Fruit fly (Drosophila melanogaster) whole organism, wandering third instar larva: ENCODE results near the gene Trs33.

ENCODE experiments used
- CrebA ChIP-seq: fragments of 200-800 bp; sonication (Bioruptor generic); optimal IDR thresholded peaks from 2 replicates; lab custom pipeline; 2016; ENCODE audit warnings: missing biosample characterization, mild to moderate bottlenecking, missing genetic modification characterization, borderline replicate concordance
- Dfd ChIP-seq: fragments of >200 bp; optimal IDR thresholded peaks from 2 replicates; lab custom pipeline; 2017; ENCODE audit warnings: missing biosample characterization, missing genetic modification characterization
- GATAd ChIP-seq: sonication (Bioruptor generic); optimal IDR thresholded peaks from 2 replicates; lab custom pipeline; 2016; ENCODE audit warnings: missing biosample characterization, missing genetic modification characterization
- Mio ChIP-seq: sonication (Bioruptor generic); optimal IDR thresholded peaks from 2 replicates; lab custom pipeline; 2016; ENCODE audit warnings: missing biosample characterization, missing genetic modification characterization
- OdsH ChIP-seq: fragments of 200-800 bp; sonication (Bioruptor generic); optimal IDR thresholded peaks from 2 replicates; lab custom pipeline; 2016; ENCODE audit warnings: missing biosample characterization, mild to moderate bottlenecking, missing genetic modification characterization
- Sp1 ChIP-seq: fragments of 200-800 bp; sonication (Bioruptor generic); optimal IDR thresholded peaks from 3 replicates; lab custom pipeline; 2019; ENCODE audit warnings: missing biosample characterization, mild to moderate bottlenecking, missing genetic modification characterization, moderate library complexity
- dmrt93B ChIP-seq: fragments of 200-800 bp; sonication (Bioruptor generic); optimal IDR thresholded peaks from 2 replicates; lab custom pipeline; 2018; ENCODE audit warnings: missing biosample characterization, mild to moderate bottlenecking, missing genetic modification characterization
- ey ChIP-seq: fragments of 200-800 bp; sonication (Bioruptor generic); optimal IDR thresholded peaks from 2 replicates; lab custom pipeline; 2016; ENCODE audit warnings: missing biosample characterization, missing genetic modification characterization
- foxo ChIP-seq, 2 experiments: fragments of 200-800 bp; sonication (Bioruptor generic); optimal IDR thresholded peaks; 2 replicates in 1 of 2; 3 replicates in 1 of 2; lab custom pipeline; 2016 to 2017; ENCODE audit warnings: missing biosample characterization in 2 of 2, missing genetic modification characterization in 2 of 2
- fru ChIP-seq: fragments of 200-800 bp; sonication (Bioruptor generic); optimal IDR thresholded peaks from 3 replicates; lab custom pipeline; 2016; ENCODE audit warnings: missing biosample characterization, mild to moderate bottlenecking, missing genetic modification characterization
- h ChIP-seq: fragments of 200-800 bp; sonication (Bioruptor generic); optimal IDR thresholded peaks from 3 replicates; lab custom pipeline; 2016; ENCODE audit warnings: missing biosample characterization, mild to moderate bottlenecking, missing genetic modification characterization
- psq ChIP-seq: fragments of 200-800 bp; sonication (Bioruptor generic); optimal IDR thresholded peaks from 3 replicates; lab custom pipeline; 2017; ENCODE audit warnings: missing biosample characterization, mild to moderate bottlenecking, missing genetic modification characterization, moderate library complexity
- sage ChIP-seq: fragments of 200-800 bp; sonication (Bioruptor generic); optimal IDR thresholded peaks from 2 replicates; lab custom pipeline; 2016; ENCODE audit warnings: missing biosample characterization, mild to moderate bottlenecking, missing genetic modification characterization
- usp ChIP-seq: fragments of >200 bp; optimal IDR thresholded peaks from 2 replicates; lab custom pipeline; 2017; ENCODE audit warnings: missing biosample characterization, missing genetic modification characterization

- no peak for TF ChIP-seq CrebA (GFP tag; lab: Kevin White, UChicago)
- no peak for TF ChIP-seq dmrt93B
- no peak for TF ChIP-seq Sp1 (GFP tag; lab: Kevin White, UChicago)
- TF ChIP-seq fru (GFP tag; lab: Kevin White, UChicago) = no peak
- TF ChIP-seq OdsH (GFP tag; lab: Kevin White, UChicago) = no peak
- TF ChIP-seq Mio = no peak
- no peak for TF ChIP-seq Dfd
- TF ChIP-seq psq (GFP tag; lab: Kevin White, UChicago) = no peak
- no peak for TF ChIP-seq GATAd (GFP tag; lab: Kevin White, UChicago)
- TF ChIP-seq foxo (GFP tag; optimal IDR thresholded peaks at IDR 0.05; lab: Kevin White, UChicago) = no peak
- TF ChIP-seq usp (GFP tag; lab: Kevin White, UChicago) = no peak
- TF ChIP-seq h (GFP tag; lab: Kevin White, UChicago) = no peak
- no peak for TF ChIP-seq sage
- TF ChIP-seq ey = no peak
These were observed 34.5 kb downstream of the Trs33 start, which contains the start of gene CG14866 for dm6 chr3R:15316326-15316725.
